Fruit fly (Drosophila melanogaster) whole organism, embryonic: ENCODE data around the gene CG6972.

Source experiments
- Abd-B ChIP-seq: fragments of 200-800 bp; sonication (Bioruptor generic); optimal IDR thresholded peaks from 2 replicates; lab custom pipeline; 2018; ENCODE audit warnings: missing biosample characterization, mild to moderate bottlenecking, missing genetic modification characterization, moderate library complexity
- BEAF-32 ChIP-seq: fragments of 200-800 bp; sonication (Bioruptor generic); optimal IDR thresholded peaks from 3 replicates; lab custom pipeline; 2017; ENCODE audit warnings: missing biosample characterization, missing genetic modification characterization, mild to moderate bottlenecking, moderate library complexity, missing genetic modification reagents
- CG12219 ChIP-seq: fragments of 200-800 bp; sonication (Bioruptor generic); optimal IDR thresholded peaks from 3 replicates; lab custom pipeline; 2018; ENCODE audit warnings: missing biosample characterization, mild to moderate bottlenecking, missing genetic modification characterization
- CG15011 ChIP-seq: fragments of 200-800 bp; sonication (Bioruptor generic); optimal IDR thresholded peaks from 3 replicates; lab custom pipeline; 2018; ENCODE audit warnings: missing biosample characterization, mild to moderate bottlenecking, missing genetic modification characterization
- CG15601 ChIP-seq: fragments of 200-800 bp; sonication (Bioruptor generic); optimal IDR thresholded peaks from 3 replicates; lab custom pipeline; 2019; ENCODE audit warnings: missing biosample characterization, mild to moderate bottlenecking, missing genetic modification characterization, moderate library complexity
- CG1647 ChIP-seq: fragments of 200-800 bp; sonication (Bioruptor generic); optimal IDR thresholded peaks from 3 replicates; lab custom pipeline; 2016; ENCODE audit warnings: missing biosample characterization, missing genetic modification characterization
- CG17829 ChIP-seq: fragments of 200-800 bp; optimal IDR thresholded peaks from 2 replicates; lab custom pipeline; 2019; ENCODE audit warnings: missing biosample characterization, mild to moderate bottlenecking, missing genetic modification characterization, moderate library complexity
- CG18476 ChIP-seq: fragments of 200-800 bp; sonication (Bioruptor generic); optimal IDR thresholded peaks from 2 replicates; lab custom pipeline; 2016; ENCODE audit warnings: missing biosample characterization, mild to moderate bottlenecking, missing genetic modification characterization
- CG33213 ChIP-seq: fragments of 200-800 bp; sonication (Bioruptor generic); optimal IDR thresholded peaks from 3 replicates; lab custom pipeline; 2016; ENCODE audit warnings: missing biosample characterization, missing genetic modification characterization
- CG3847 ChIP-seq: fragments of 200-800 bp; sonication (Bioruptor generic); IDR thresholded peaks from 2 replicates; pipeline ENCODE4 v1.3.6; 2022; ENCODE audit warnings: missing biosample characterization, missing genetic modification characterization
- CG4707 ChIP-seq: fragments of 200-800 bp; sonication (Bioruptor generic); optimal IDR thresholded peaks from 2 replicates; lab custom pipeline; 2018; ENCODE audit warnings: missing biosample characterization, mild to moderate bottlenecking, missing genetic modification characterization, moderate library complexity
- CG8281 ChIP-seq: fragments of 200-800 bp; sonication (Bioruptor generic); optimal IDR thresholded peaks from 2 replicates; lab custom pipeline; 2018; ENCODE audit warnings: missing biosample characterization, mild to moderate bottlenecking, missing genetic modification characterization, moderate library complexity
- CG8388 ChIP-seq: fragments of 200-800 bp; sonication (Bioruptor generic); optimal IDR thresholded peaks from 2 replicates; lab custom pipeline; 2019; ENCODE audit warnings: missing biosample characterization, mild to moderate bottlenecking, missing genetic modification characterization, moderate library complexity
- CG8924 ChIP-seq: fragments of 200-800 bp; optimal IDR thresholded peaks from 3 replicates; lab custom pipeline; 2019; ENCODE audit warnings: missing biosample characterization, mild to moderate bottlenecking, missing genetic modification characterization, moderate library complexity
- CG9727 ChIP-seq: fragments of 200-800 bp; sonication (Bioruptor generic); optimal IDR thresholded peaks from 3 replicates; lab custom pipeline; 2017; ENCODE audit warnings: missing biosample characterization, mild to moderate bottlenecking, missing genetic modification characterization
- CG9797 ChIP-seq: fragments of 200-800 bp; sonication (Bioruptor generic); optimal IDR thresholded peaks from 3 replicates; lab custom pipeline; 2018; ENCODE audit warnings: missing biosample characterization, mild to moderate bottlenecking, missing genetic modification characterization
- Doc3 ChIP-seq: fragments of 200-800 bp; sonication (Bioruptor generic); IDR thresholded peaks from 3 replicates; pipeline ENCODE4 v1.3.6; 2022; ENCODE audit warnings: missing biosample characterization, missing genetic modification characterization; ENCODE audit not compliant: partially characterized antibody
- Ets65A ChIP-seq: fragments of 200-800 bp; sonication (Bioruptor generic); peaks from one replicate; lab custom pipeline; 2016; ENCODE audit warnings: missing biosample characterization, missing genetic modification characterization
- GATAe ChIP-seq: fragments of 200-800 bp; sonication (Bioruptor generic); conservative IDR thresholded peaks from 2 replicates; pipeline ENCODE4 v1.3.6; 2022; ENCODE audit warnings: missing biosample characterization, missing genetic modification characterization
- HHEX ChIP-seq: fragments of 200-800 bp; sonication (Bioruptor generic); optimal IDR thresholded peaks from 3 replicates; lab custom pipeline; 2017; ENCODE audit warnings: missing biosample characterization, mild to moderate bottlenecking, missing genetic modification characterization, missing genetic modification reagents
- HLH4C ChIP-seq: fragments of 200-800 bp; sonication (Bioruptor generic); IDR thresholded peaks from 3 replicates; pipeline ENCODE4 v1.3.6; 2022; ENCODE audit warnings: missing biosample characterization, missing genetic modification characterization; ENCODE audit not compliant: partially characterized antibody
- HLHmδ ChIP-seq: fragments of 200-800 bp; sonication (Bioruptor generic); optimal IDR thresholded peaks from 2 replicates; lab custom pipeline; 2018; ENCODE audit warnings: missing biosample characterization, mild to moderate bottlenecking, missing genetic modification characterization, moderate library complexity
- Hr39 ChIP-seq: fragments of >200 bp; optimal IDR thresholded peaks from 2 replicates; lab custom pipeline; 2017
- Myb ChIP-seq: fragments of 200-800 bp; sonication (Bioruptor generic); optimal IDR thresholded peaks from 2 replicates; lab custom pipeline; 2016; ENCODE audit warnings: missing biosample characterization, missing genetic modification characterization
- Pdp1 ChIP-seq, 2 experiments: fragments of 200-800 bp; sonication (Bioruptor generic); optimal IDR thresholded peaks; 3 replicates each; lab custom pipeline; 2016; ENCODE audit warnings: missing biosample characterization in 2 of 2, missing genetic modification characterization in 2 of 2, mild to moderate bottlenecking in 1 of 2, moderate library complexity in 1 of 2
- Stat92E ChIP-seq, 3 experiments: fragments of >200 bp in 2 of 3; fragments of 200-800 bp in 1 of 3; sonication (Bioruptor generic) in 1 of 3; optimal IDR thresholded peaks; 2 replicates each; lab custom pipeline; 2017 to 2019; ENCODE audit warnings: missing biosample characterization in 3 of 3, missing genetic modification characterization in 3 of 3, mild to moderate bottlenecking in 1 of 3, moderate library complexity in 1 of 3
- TFAM ChIP-seq: fragments of 200-800 bp; sonication (Bioruptor generic); optimal IDR thresholded peaks from 2 replicates; lab custom pipeline; 2017; ENCODE audit warnings: missing biosample characterization, missing genetic modification characterization, inconsistent platforms
- Usf ChIP-seq: fragments of 200-800 bp; sonication (Bioruptor generic); optimal IDR thresholded peaks from 2 replicates; lab custom pipeline; 2017; ENCODE audit warnings: missing genotype, missing biosample characterization, missing genetic modification characterization
- aop ChIP-seq: fragments of 200-800 bp; sonication (Bioruptor generic); IDR thresholded peaks from 2 replicates; pipeline ENCODE4 v1.3.6; 2022; ENCODE audit warnings: missing biosample characterization, missing genetic modification characterization
- bbx ChIP-seq: fragments of 200-800 bp; sonication (Bioruptor generic); IDR thresholded peaks from 2 replicates; pipeline ENCODE4 v1.3.6; 2022; ENCODE audit warnings: missing biosample characterization, missing genetic modification characterization; ENCODE audit not compliant: partially characterized antibody
- chn ChIP-seq: fragments of 200-800 bp; sonication (Bioruptor generic); optimal IDR thresholded peaks from 2 replicates; lab custom pipeline; 2016; ENCODE audit warnings: missing biosample characterization, missing genetic modification characterization
- da ChIP-seq: fragments of 200-800 bp; sonication (Bioruptor generic); optimal IDR thresholded peaks from 2 replicates; lab custom pipeline; 2016; ENCODE audit warnings: missing biosample characterization, missing genetic modification characterization
- disco-r ChIP-seq: fragments of 200-800 bp; sonication (Bioruptor generic); optimal IDR thresholded peaks from 2 replicates; lab custom pipeline; 2016; ENCODE audit warnings: missing biosample characterization, missing genetic modification characterization
- dmrt11E ChIP-seq: fragments of 200-800 bp; sonication (Bioruptor generic); optimal IDR thresholded peaks from 3 replicates; lab custom pipeline; 2018; ENCODE audit warnings: missing biosample characterization, mild to moderate bottlenecking, missing genetic modification characterization, moderate library complexity
- grau ChIP-seq: fragments of 200-800 bp; optimal IDR thresholded peaks from 3 replicates; lab custom pipeline; 2019; ENCODE audit warnings: missing biosample characterization, mild to moderate bottlenecking, missing genetic modification characterization, moderate library complexity
- her ChIP-seq: fragments of 200-800 bp; sonication (Bioruptor generic); optimal IDR thresholded peaks from 2 replicates; lab custom pipeline; 2016; ENCODE audit warnings: missing biosample characterization, missing genetic modification characterization
- insv ChIP-seq, 2 experiments: fragments of 200-800 bp; sonication (Bioruptor generic); optimal IDR thresholded peaks; 3 replicates each; lab custom pipeline; 2016 to 2018; ENCODE audit warnings: missing biosample characterization in 2 of 2, missing genetic modification characterization in 2 of 2
- kay ChIP-seq: fragments of 200-800 bp; sonication (Bioruptor generic); optimal IDR thresholded peaks from 2 replicates; lab custom pipeline; 2016; ENCODE audit warnings: missing biosample characterization, missing genetic modification characterization
- klu ChIP-seq: fragments of 200-800 bp; sonication (Bioruptor generic); IDR thresholded peaks from 2 replicates; pipeline ENCODE4 v1.3.6; 2022; ENCODE audit warnings: missing biosample characterization, missing genetic modification characterization
- lov ChIP-seq, 2 experiments: fragments of 200-800 bp in 1 of 2; fragments of >200 bp in 1 of 2; sonication (Bioruptor generic) in 1 of 2; IDR thresholded peaks in 1 of 2; optimal IDR thresholded peaks in 1 of 2; 2 replicates in 1 of 2; 3 replicates in 1 of 2; pipeline versions ENCODE4 v1.3.6 to Lab custom; 2017 to 2022; ENCODE audit warnings: missing biosample characterization in 1 of 2, missing genetic modification characterization in 1 of 2
- p53 ChIP-seq: fragments of 200-800 bp; sonication (Bioruptor generic); optimal IDR thresholded peaks from 2 replicates; lab custom pipeline; 2016; ENCODE audit warnings: missing biosample characterization, missing genetic modification characterization
- pros ChIP-seq: fragments of 200-800 bp; sonication (Bioruptor generic); optimal IDR thresholded peaks from 3 replicates; lab custom pipeline; 2019; ENCODE audit warnings: missing biosample characterization, mild to moderate bottlenecking, missing genetic modification characterization, moderate library complexity
- sim ChIP-seq: fragments of 200-800 bp; sonication (Bioruptor generic); IDR thresholded peaks from 2 replicates; pipeline ENCODE4 v1.3.6; 2022; ENCODE audit warnings: missing biosample characterization, missing genetic modification characterization
- sob ChIP-seq: fragments of 200-800 bp; sonication (Bioruptor generic); IDR thresholded peaks from 2 replicates; pipeline ENCODE4 v1.3.6; 2022; ENCODE audit warnings: missing biosample characterization, missing genetic modification characterization
- sr ChIP-seq: fragments of 200-800 bp; sonication (Bioruptor generic); IDR thresholded peaks from 3 replicates; pipeline ENCODE4 v1.3.6; 2022; ENCODE audit warnings: missing biosample characterization, missing genetic modification characterization
- tio ChIP-seq: fragments of 200-800 bp; sonication (Bioruptor generic); optimal IDR thresholded peaks from 2 replicates; lab custom pipeline; 2017; ENCODE audit warnings: missing biosample characterization, missing genetic modification characterization, inconsistent platforms
- tna ChIP-seq: fragments of 200-800 bp; sonication (Bioruptor generic); IDR thresholded peaks from 2 replicates; pipeline ENCODE4 v1.3.6; 2022; ENCODE audit warnings: missing biosample characterization, missing genetic modification characterization; ENCODE audit not compliant: partially characterized antibody
- trem ChIP-seq: fragments of 200-800 bp; optimal IDR thresholded peaks from 3 replicates; lab custom pipeline; 2019; ENCODE audit warnings: missing biosample characterization, mild to moderate bottlenecking, missing genetic modification characterization, moderate library complexity
- vvl ChIP-seq: fragments of 200-800 bp; sonication (Bioruptor generic); IDR thresholded peaks from 2 replicates; pipeline ENCODE4 v1.3.6; 2022; ENCODE audit warnings: missing biosample characterization, missing genetic modification characterization
- zfh2 ChIP-seq: fragments of 200-800 bp; sonication (Bioruptor generic); optimal IDR thresholded peaks from 2 replicates; lab custom pipeline; 2016; ENCODE audit warnings: missing biosample characterization, missing genetic modification characterization

CG6972 gene

dm6 chr3R:22673528-22673959 lies 28.3 kb upstream of the CG6972 start (continued):
- TF ChIP-seq chn (GFP tag; lab: Kevin White, UChicago) (peak; percentile 84), p53 (peak; percentile 42), pros (GFP tag; lab: Kevin White, UChicago) (no peak), CG33213 (GFP tag; lab: Kevin White, UChicago) (peak; percentile 50), CG9797 (GFP tag; lab: Kevin White, UChicago) (no peak), CG9727 (GFP tag; lab: Kevin White, UChicago) (peak; percentile 95), Myb (GFP tag; lab: Kevin White, UChicago) (peak; percentile 58), Ets65A (GFP tag; lab: Kevin White, UChicago) (peak; percentile 96), GATAe (peak; percentile 75), Stat92E (GFP tag; optimal IDR thresholded peaks at IDR 0.05; lab: Kevin White, UChicago) (peak in 1 of 3 experiments; percentile 51), klu (GFP tag; lab: Robert Waterston, UW) (0 out of 2 replicates have a peak, but pooled peaks have one; percentile 40), BEAF-32 (GFP tag; lab: Kevin White, UChicago) (no peak), Doc3 (no peak), CG18476 (GFP tag; lab: Kevin White, UChicago) (peak; percentile 69), HLH4C (GFP tag; lab: Robert Waterston, UW) (no peak), tna (GFP tag; lab: Robert Waterston, UW) (no peak), CG12219 (peak; percentile 66), disco-r (peak; percentile 60), Abd-B (GFP tag; lab: Kevin White, UChicago) (peak; percentile 60), lov (optimal IDR thresholded peaks at IDR 0.05; lab: Kevin White, UChicago) (no peak), lov (GFP tag; IDR thresholded peaks at IDR 0.05; lab: Robert Waterston, UW) (no peak), sim (GFP tag; lab: Robert Waterston, UW) (0 out of 2 replicates have a peak, but pooled peaks have one; percentile 13), Usf (GFP tag; lab: Kevin White, UChicago) (peak; percentile 75), CG8924 (tag; lab: Kevin White, UChicago) (peak; percentile 89), aop (GFP tag; lab: Robert Waterston, UW) (no peak), CG15011 (GFP tag; lab: Kevin White, UChicago) (peak; percentile 31), insv (GFP tag; optimal IDR thresholded peaks at IDR 0.05; lab: Kevin White, UChicago) (no peak), HHEX (peak; percentile 57), da (GFP tag; lab: Kevin White, UChicago) (peak; percentile 25), grau (tag; lab: Kevin White, UChicago) (peak; percentile 77), CG8388 (peak; percentile 74), Pdp1 (GFP tag; optimal IDR thresholded peaks at IDR 0.05; lab: Kevin White, UChicago) (peak; percentile 69 to 79), CG17829 (tag; lab: Kevin White, UChicago) (peak; percentile 90), bbx (no peak), dmrt11E (tag; lab: Kevin White, UChicago) (peak; percentile 95), CG15601 (tag; lab: Kevin White, UChicago) (peak; percentile 49), sob (GFP tag; lab: Robert Waterston, UW) (0 out of 2 replicates have a peak, but pooled peaks have one; percentile 7), CG8281 (tag; lab: Kevin White, UChicago) (peak; percentile 30), vvl (GFP tag; lab: Robert Waterston, UW) (peak; percentile 63), Hr39 (lab: Kevin White, UChicago) (no peak), CG4707 (GFP tag; lab: Kevin White, UChicago) (peak; percentile 4), tio (GFP tag; lab: Kevin White, UChicago) (peak; percentile 85), TFAM (GFP tag; lab: Kevin White, UChicago) (no peak), zfh2 (GFP tag; lab: Kevin White, UChicago) (no peak), sr (GFP tag; lab: Robert Waterston, UW) (no peak), trem (peak; percentile 85), CG1647 (GFP tag; lab: Kevin White, UChicago) (peak; percentile 41), kay (GFP tag; lab: Kevin White, UChicago) (peak; percentile 41), her (peak; percentile 41), HLHmδ (GFP tag; lab: Kevin White, UChicago) (no peak), CG3847 (GFP tag; lab: Robert Waterston, UW) (no peak)
